Worm (Caenorhabditis elegans): ENCODE data around the gene C50B6.1.

DNA sequence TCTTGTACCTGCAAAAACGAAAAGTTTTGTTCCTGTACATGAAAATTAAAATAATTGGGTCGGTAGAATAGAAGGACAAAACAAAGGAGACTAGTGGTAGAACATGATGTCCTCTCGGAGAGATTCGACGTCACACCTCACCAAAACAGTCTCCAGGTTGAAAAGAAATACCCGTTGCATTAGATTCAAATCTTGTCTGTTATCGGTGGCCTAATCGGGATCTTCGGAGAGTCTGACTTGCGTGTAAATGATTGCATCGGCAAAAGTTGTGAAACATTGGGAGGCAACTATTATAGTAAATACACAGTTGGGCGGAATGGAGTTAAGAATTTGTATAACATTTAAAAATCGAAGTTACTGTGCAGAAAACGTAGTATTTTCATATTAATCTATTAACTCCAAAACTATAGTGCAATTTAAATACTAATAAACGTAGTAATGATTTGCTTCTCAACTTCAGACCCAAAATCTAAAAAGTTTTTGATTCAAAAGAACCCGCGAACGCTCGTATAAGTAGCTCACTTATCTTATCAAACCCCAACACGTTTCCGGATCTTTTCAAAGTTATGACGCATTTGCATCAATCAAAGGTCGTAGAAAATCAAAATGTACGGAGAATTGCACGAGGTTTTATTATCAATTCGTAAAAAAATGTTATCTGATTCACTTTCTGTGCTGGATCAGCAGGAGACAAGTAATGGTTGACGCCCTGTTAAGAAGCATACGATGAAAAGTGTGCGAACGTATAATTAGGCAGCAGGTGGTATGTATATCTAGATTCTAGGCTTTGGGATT is 24.9 kb downstream of the C50B6.1 start, which contains the start of gene nhr-168:
- no peak for TF ChIP-seq dao-5 (tag; optimal IDR thresholded peaks at IDR 0.05)
- no peak for TF ChIP-seq him-1 (tag; optimal IDR thresholded peaks at IDR 0.05)
